Fruit fly (Drosophila melanogaster) whole organism, embryonic: Measurements from ENCODE around the gene ocn.

ENCODE experiments used
- CG13424 ChIP-seq: fragments of 200-800 bp; sonication (Bioruptor generic); optimal IDR thresholded peaks from 2 replicates; lab custom pipeline; 2019; ENCODE audit warnings: missing biosample characterization, mild to moderate bottlenecking, missing genetic modification characterization, moderate library complexity
- CG15011 ChIP-seq: fragments of 200-800 bp; sonication (Bioruptor generic); optimal IDR thresholded peaks from 3 replicates; lab custom pipeline; 2018; ENCODE audit warnings: missing biosample characterization, mild to moderate bottlenecking, missing genetic modification characterization
- CG15601 ChIP-seq: fragments of 200-800 bp; sonication (Bioruptor generic); optimal IDR thresholded peaks from 3 replicates; lab custom pipeline; 2019; ENCODE audit warnings: missing biosample characterization, mild to moderate bottlenecking, missing genetic modification characterization, moderate library complexity
- CG16813 ChIP-seq: fragments of 200-800 bp; sonication (Bioruptor generic); IDR thresholded peaks from 3 replicates; pipeline ENCODE4 v1.3.6; 2022; ENCODE audit warnings: missing biosample characterization, missing genetic modification characterization; ENCODE audit not compliant: partially characterized antibody
- CG2202 ChIP-seq: fragments of 200-800 bp; sonication (Bioruptor generic); optimal IDR thresholded peaks from 2 replicates; lab custom pipeline; 2018; ENCODE audit warnings: missing biosample characterization, mild to moderate bottlenecking, missing genetic modification characterization
- CG30431 ChIP-seq: fragments of 200-800 bp; sonication (Bioruptor generic); optimal IDR thresholded peaks from 2 replicates; lab custom pipeline; 2017; ENCODE audit warnings: missing biosample characterization, missing genetic modification characterization
- CG31388 ChIP-seq: fragments of 200-800 bp; sonication (Bioruptor generic); optimal IDR thresholded peaks from 2 replicates; lab custom pipeline; 2016; ENCODE audit warnings: missing biosample characterization, missing genetic modification characterization
- CG31441 ChIP-seq: fragments of 200-800 bp; sonication (Bioruptor generic); IDR thresholded peaks from 2 replicates; pipeline ENCODE4 v1.3.6; 2022; ENCODE audit warnings: missing biosample characterization, missing genetic modification characterization
- CG33213 ChIP-seq: fragments of 200-800 bp; sonication (Bioruptor generic); optimal IDR thresholded peaks from 3 replicates; lab custom pipeline; 2016; ENCODE audit warnings: missing biosample characterization, missing genetic modification characterization
- CG3726 ChIP-seq: fragments of 200-800 bp; sonication (Bioruptor generic); IDR thresholded peaks from 3 replicates; pipeline ENCODE4, ENCODE4 v1.3.6; 2022; ENCODE audit warnings: missing biosample characterization, missing genetic modification characterization
- CG4707 ChIP-seq: fragments of 200-800 bp; sonication (Bioruptor generic); optimal IDR thresholded peaks from 2 replicates; lab custom pipeline; 2018; ENCODE audit warnings: missing biosample characterization, mild to moderate bottlenecking, missing genetic modification characterization, moderate library complexity
- CG6813 ChIP-seq: fragments of 200-800 bp; sonication (Bioruptor generic); optimal IDR thresholded peaks from 2 replicates; lab custom pipeline; 2017; ENCODE audit warnings: missing biosample characterization, missing genetic modification characterization, mild to moderate bottlenecking, moderate library complexity, missing genetic modification reagents
- CG7271 ChIP-seq: fragments of 200-800 bp; sonication (Bioruptor generic); optimal IDR thresholded peaks from 2 replicates; lab custom pipeline; 2018; ENCODE audit warnings: missing biosample characterization, mild to moderate bottlenecking, missing genetic modification characterization, moderate library complexity
- CG8359 ChIP-seq: fragments of 200-800 bp; sonication (Bioruptor generic); optimal IDR thresholded peaks from 2 replicates; lab custom pipeline; 2017; ENCODE audit warnings: missing biosample characterization, mild to moderate bottlenecking, missing genetic modification characterization, borderline replicate concordance
- Dek ChIP-seq: fragments of 200-800 bp; sonication (Bioruptor generic); optimal IDR thresholded peaks from 3 replicates; lab custom pipeline; 2019; ENCODE audit warnings: missing biosample characterization, mild to moderate bottlenecking, missing genetic modification characterization, moderate library complexity
- Dp ChIP-seq: fragments of 200-800 bp; sonication (Bioruptor generic); optimal IDR thresholded peaks from 2 replicates; lab custom pipeline; 2018; ENCODE audit warnings: missing biosample characterization, mild to moderate bottlenecking, missing genetic modification characterization, moderate library complexity
- Drgx ChIP-seq: fragments of 200-800 bp; sonication (Bioruptor generic); IDR thresholded peaks from 2 replicates; pipeline ENCODE4 v1.3.6; 2022; ENCODE audit warnings: missing biosample characterization, missing genetic modification characterization
- E2f2 ChIP-seq: fragments of 200-800 bp; sonication (Bioruptor generic); IDR thresholded peaks from 2 replicates; pipeline ENCODE4 v1.3.6; 2022; ENCODE audit warnings: missing biosample characterization, missing genetic modification characterization
- Gsc ChIP-seq: fragments of 200-800 bp; sonication (Bioruptor generic); IDR thresholded peaks from 2 replicates; pipeline ENCODE4 v1.3.6; 2022; ENCODE audit warnings: missing biosample characterization, missing genetic modification characterization
- HmgD ChIP-seq: fragments of 200-800 bp; sonication (Bioruptor generic); optimal IDR thresholded peaks from 3 replicates; lab custom pipeline; 2016; ENCODE audit warnings: missing biosample characterization, missing genetic modification characterization
- HmgZ ChIP-seq: fragments of 200-800 bp; sonication (Bioruptor generic); optimal IDR thresholded peaks from 2 replicates; lab custom pipeline; 2018; ENCODE audit warnings: missing biosample characterization, mild to moderate bottlenecking, missing genetic modification characterization
- Hr3 ChIP-seq: fragments of 200-800 bp; sonication (Bioruptor generic); optimal IDR thresholded peaks from 3 replicates; lab custom pipeline; 2016; ENCODE audit warnings: missing biosample characterization, missing genetic modification characterization
- Lhr ChIP-seq: fragments of 200-800 bp; sonication (Bioruptor generic); optimal IDR thresholded peaks from 3 replicates; lab custom pipeline; 2017; ENCODE audit warnings: mild to moderate bottlenecking, missing biosample characterization, missing genetic modification reagents, missing genetic modification characterization
- Lpt ChIP-seq: fragments of >200 bp; optimal IDR thresholded peaks from 2 replicates; lab custom pipeline; 2018; ENCODE audit warnings: missing biosample characterization, missing genetic modification characterization
- MBD-R2 ChIP-seq: fragments of 200-800 bp; sonication (Bioruptor generic); IDR thresholded peaks from 2 replicates; pipeline ENCODE4 v1.3.6; 2022; ENCODE audit warnings: missing biosample characterization, missing genetic modification characterization
- Mrtf ChIP-seq: fragments of 200-800 bp; sonication (Bioruptor generic); IDR thresholded peaks from 3 replicates; pipeline ENCODE4 v1.3.6; 2022; ENCODE audit warnings: missing biosample characterization, missing genetic modification characterization
- Myb ChIP-seq: fragments of 200-800 bp; sonication (Bioruptor generic); optimal IDR thresholded peaks from 2 replicates; lab custom pipeline; 2016; ENCODE audit warnings: missing biosample characterization, missing genetic modification characterization
- Nf-YC ChIP-seq: fragments of 200-800 bp; optimal IDR thresholded peaks from 3 replicates; lab custom pipeline; 2019; ENCODE audit warnings: missing biosample characterization, mild to moderate bottlenecking, missing genetic modification characterization, moderate library complexity
- Rx ChIP-seq: fragments of 200-800 bp; sonication (Bioruptor generic); IDR thresholded peaks from 2 replicates; pipeline ENCODE4 v1.3.6; 2022; ENCODE audit warnings: missing biosample characterization, missing genetic modification characterization
- Side ChIP-seq: fragments of 200-800 bp; sonication (Bioruptor generic); optimal IDR thresholded peaks from 2 replicates; lab custom pipeline; 2016; ENCODE audit warnings: missing biosample characterization, missing genetic modification characterization
- TFAM ChIP-seq: fragments of 200-800 bp; sonication (Bioruptor generic); optimal IDR thresholded peaks from 2 replicates; lab custom pipeline; 2017; ENCODE audit warnings: missing biosample characterization, missing genetic modification characterization, inconsistent platforms
- chm ChIP-seq: fragments of 200-800 bp; sonication (Bioruptor generic); IDR thresholded peaks from 2 replicates; pipeline ENCODE4 v1.3.6; 2022; ENCODE audit warnings: missing biosample characterization, missing genetic modification characterization
- crol ChIP-seq: fragments of 200-800 bp; sonication (Bioruptor generic); IDR thresholded peaks from 2 replicates; pipeline ENCODE4 v1.3.6; 2022; ENCODE audit warnings: missing biosample characterization, missing genetic modification characterization
- crp ChIP-seq, 2 experiments: fragments of 200-800 bp; sonication (Bioruptor generic); optimal IDR thresholded peaks; 2 replicates in 1 of 2; 3 replicates in 1 of 2; lab custom pipeline; 2017; ENCODE audit warnings: missing biosample characterization in 2 of 2, missing genetic modification characterization in 2 of 2, mild to moderate bottlenecking in 1 of 2, moderate library complexity in 1 of 2
- cwo ChIP-seq: fragments of 200-800 bp; sonication (Bioruptor generic); optimal IDR thresholded peaks from 3 replicates; lab custom pipeline; 2017; ENCODE audit warnings: missing biosample characterization, missing genetic modification characterization, mild to moderate bottlenecking, moderate library complexity, missing genetic modification reagents
- fd3F ChIP-seq: fragments of 200-800 bp; sonication (Bioruptor generic); optimal IDR thresholded peaks from 2 replicates; lab custom pipeline; 2018; ENCODE audit warnings: missing biosample characterization, mild to moderate bottlenecking, missing genetic modification characterization, moderate library complexity
- ftz-f1 ChIP-seq: fragments of 200-800 bp; sonication (Bioruptor generic); optimal IDR thresholded peaks from 2 replicates; lab custom pipeline; 2016; ENCODE audit warnings: missing biosample characterization, missing genetic modification characterization
- hb ChIP-seq: fragments of 200-800 bp; sonication (Bioruptor generic); IDR thresholded peaks from 3 replicates; pipeline ENCODE4 v1.3.6; 2022; ENCODE audit warnings: missing biosample characterization, missing genetic modification characterization; ENCODE audit not compliant: partially characterized antibody
- inv ChIP-seq: fragments of 200-800 bp; sonication (Bioruptor generic); IDR thresholded peaks from 2 replicates; pipeline ENCODE4 v1.3.6; 2022; ENCODE audit warnings: missing biosample characterization, missing genetic modification characterization; ENCODE audit not compliant: partially characterized antibody
- jing ChIP-seq: fragments of 200-800 bp; sonication (Bioruptor generic); optimal IDR thresholded peaks from 2 replicates; lab custom pipeline; 2018; ENCODE audit warnings: missing biosample characterization, mild to moderate bottlenecking, missing genetic modification characterization
- odd ChIP-seq: fragments of 200-800 bp; sonication (Bioruptor generic); optimal IDR thresholded peaks from 2 replicates; lab custom pipeline; 2017; ENCODE audit warnings: missing biosample characterization, mild to moderate bottlenecking, missing genetic modification characterization
- pb ChIP-seq: fragments of 200-800 bp; sonication (Bioruptor generic); optimal IDR thresholded peaks from 3 replicates; lab custom pipeline; 2016; ENCODE audit warnings: missing biosample characterization, missing genetic modification characterization
- pum ChIP-seq: fragments of 200-800 bp; sonication (Bioruptor generic); optimal IDR thresholded peaks from 2 replicates; lab custom pipeline; 2016; ENCODE audit warnings: missing biosample characterization, missing genetic modification characterization
- repo ChIP-seq: fragments of 200-800 bp; sonication (Bioruptor generic); optimal IDR thresholded peaks from 2 replicates; lab custom pipeline; 2016; ENCODE audit warnings: missing biosample characterization, missing genetic modification characterization
- run ChIP-seq: fragments of 200-800 bp; sonication (Bioruptor generic); optimal IDR thresholded peaks from 3 replicates; lab custom pipeline; 2018; ENCODE audit warnings: missing biosample characterization, mild to moderate bottlenecking, missing genetic modification characterization
- sc ChIP-seq, 3 experiments: fragments of >200 bp in 2 of 3; fragments of 200-800 bp in 1 of 3; sonication (Bioruptor generic) in 1 of 3; optimal IDR thresholded peaks; 2 replicates in 2 of 3; 3 replicates in 1 of 3; lab custom pipeline; 2017; ENCODE audit warnings: mild to moderate bottlenecking in 1 of 3, missing biosample characterization in 1 of 3, missing genetic modification characterization in 1 of 3, missing genetic modification reagents in 1 of 3
- schlank ChIP-seq: fragments of 200-800 bp; sonication (Bioruptor generic); optimal IDR thresholded peaks from 2 replicates; lab custom pipeline; 2018; ENCODE audit warnings: missing biosample characterization, mild to moderate bottlenecking, missing genetic modification characterization
- tio ChIP-seq: fragments of 200-800 bp; sonication (Bioruptor generic); optimal IDR thresholded peaks from 2 replicates; lab custom pipeline; 2017; ENCODE audit warnings: missing biosample characterization, missing genetic modification characterization, inconsistent platforms
- trem ChIP-seq: fragments of 200-800 bp; optimal IDR thresholded peaks from 3 replicates; lab custom pipeline; 2019; ENCODE audit warnings: missing biosample characterization, mild to moderate bottlenecking, missing genetic modification characterization, moderate library complexity
- zen2 ChIP-seq: fragments of 200-800 bp; sonication (Bioruptor generic); IDR thresholded peaks from 3 replicates; pipeline ENCODE4 v1.3.6; 2022; ENCODE audit warnings: missing biosample characterization, missing genetic modification characterization; ENCODE audit not compliant: partially characterized antibody

ocn gene

dm6 chr3R:29995035-29995434 is 42.5 kb downstream of the ocn start, which contains the start of the genes CG7903 and Sas-6 (continued):
- TF ChIP-seq Hr3 (GFP tag; lab: Kevin White, UChicago) = no peak
- no peak for TF ChIP-seq CG15601 (tag; lab: Kevin White, UChicago)
- no peak for TF ChIP-seq Mrtf (GFP tag; lab: Robert Waterston, UW)
- TF ChIP-seq CG6813 (GFP tag; lab: Kevin White, UChicago) = no peak
- no peak for TF ChIP-seq Dek
- no peak for TF ChIP-seq tio (GFP tag; lab: Kevin White, UChicago)
- TF ChIP-seq Lhr (GFP tag; lab: Kevin White, UChicago) = no peak
- TF ChIP-seq TFAM (GFP tag; lab: Kevin White, UChicago) = no peak
- no peak for TF ChIP-seq CG2202 (tag; lab: Kevin White, UChicago)
- no peak for TF ChIP-seq pum
- peak; percentile 67 for TF ChIP-seq Dp
- TF ChIP-seq chm (GFP tag; lab: Robert Waterston, UW) = no peak
- TF ChIP-seq inv (GFP tag; lab: Robert Waterston, UW) = peak; percentile 66; the same call in 1 of the 2 replicates
- TF ChIP-seq HmgZ = peak; percentile 33
- no peak for TF ChIP-seq jing
- no peak for TF ChIP-seq CG7271
- no peak for TF ChIP-seq CG30431 (GFP tag; lab: Kevin White, UChicago)
- TF ChIP-seq Nf-YC (tag; lab: Kevin White, UChicago) = no peak
- TF ChIP-seq CG31441 = no peak
- TF ChIP-seq CG31388 (GFP tag; lab: Kevin White, UChicago) = no peak
- no peak for TF ChIP-seq CG3726 (GFP tag; lab: Robert Waterston, UW)
- no peak for TF ChIP-seq HmgD (GFP tag; lab: Kevin White, UChicago)
- peak; percentile 70; the same call in 1 of the 3 replicates for TF ChIP-seq hb
- TF ChIP-seq E2f2 (GFP tag; lab: Robert Waterston, UW) = peak; percentile 79
- no peak for TF ChIP-seq CG33213 (GFP tag; lab: Kevin White, UChicago)
- TF ChIP-seq sc (optimal IDR thresholded peaks at IDR 0.05; lab: Kevin White, UChicago) = no peak
- TF ChIP-seq sc (GFP tag; optimal IDR thresholded peaks at IDR 0.05; lab: Kevin White, UChicago) = no peak
- TF ChIP-seq Lpt (GFP tag; lab: Kevin White, UChicago) = no peak
- no peak for TF ChIP-seq CG13424 (tag; lab: Kevin White, UChicago)
- no peak for TF ChIP-seq schlank (tag; lab: Kevin White, UChicago)
- TF ChIP-seq cwo (GFP tag; lab: Kevin White, UChicago) = no peak
- TF ChIP-seq zen2 (GFP tag; lab: Robert Waterston, UW) = peak; percentile 48; the same call in 1 of the 3 replicates
- TF ChIP-seq Side (GFP tag; lab: Kevin White, UChicago) = no peak
- TF ChIP-seq fd3F = no peak
- no peak for TF ChIP-seq crol
- peak; percentile 94 for TF ChIP-seq MBD-R2 (GFP tag; lab: Robert Waterston, UW)
- TF ChIP-seq ftz-f1 (GFP tag; lab: Kevin White, UChicago) = no peak
- TF ChIP-seq trem (tag; lab: Kevin White, UChicago) = peak; percentile 33
- TF ChIP-seq CG16813 (GFP tag; lab: Robert Waterston, UW) = peak; percentile 69
- no peak for TF ChIP-seq run
- peak; percentile 62 for TF ChIP-seq Myb (GFP tag; lab: Kevin White, UChicago)
- TF ChIP-seq pb (GFP tag; lab: Kevin White, UChicago) = no peak
- no peak for TF ChIP-seq Rx
- no peak for TF ChIP-seq odd
- no peak for TF ChIP-seq CG8359 (GFP tag; lab: Kevin White, UChicago)
- no peak for TF ChIP-seq CG15011
- no peak for TF ChIP-seq Gsc (GFP tag; lab: Robert Waterston, UW)
- peak in 1 of 2 experiments; percentile 2 for TF ChIP-seq crp (GFP tag; optimal IDR thresholded peaks at IDR 0.05; lab: Kevin White, UChicago)
- TF ChIP-seq Drgx (GFP tag; lab: Robert Waterston, UW) = no peak
- no peak for TF ChIP-seq CG4707 (GFP tag; lab: Kevin White, UChicago)
- no peak for TF ChIP-seq repo (GFP tag; lab: Kevin White, UChicago)
